Fruit fly (Drosophila melanogaster) whole organism, prepupa: ENCODE data around the gene CG12123.

Source experiments
- CG10631 ChIP-seq: fragments of 200-800 bp; sonication (Bioruptor generic); optimal IDR thresholded peaks from 2 replicates; lab custom pipeline; 2016; ENCODE audit warnings: missing biosample characterization, missing genetic modification characterization
- CG10669 ChIP-seq: fragments of 200-800 bp; sonication (Bioruptor generic); optimal IDR thresholded peaks from 3 replicates; lab custom pipeline; 2018; ENCODE audit warnings: missing biosample characterization, mild to moderate bottlenecking, missing genetic modification characterization, moderate library complexity
- CG11762 ChIP-seq: fragments of 200-800 bp; sonication (Bioruptor generic); optimal IDR thresholded peaks from 3 replicates; lab custom pipeline; 2016; ENCODE audit warnings: missing biosample characterization, missing genetic modification characterization; ENCODE audit not compliant: insufficient read depth
- CG11902 ChIP-seq: fragments of 200-800 bp; sonication (Bioruptor generic); optimal IDR thresholded peaks from 3 replicates; lab custom pipeline; 2016; ENCODE audit warnings: missing biosample characterization, missing genetic modification characterization
- CG15336 ChIP-seq: fragments of 200-800 bp; sonication (Bioruptor generic); IDR thresholded peaks from 2 replicates; pipeline ENCODE4 v1.3.6; 2022; ENCODE audit warnings: missing biosample characterization, missing genetic modification characterization
- CG1621 ChIP-seq: fragments of 200-800 bp; sonication (Bioruptor generic); optimal IDR thresholded peaks from 3 replicates; lab custom pipeline; 2018; ENCODE audit warnings: missing biosample characterization, mild to moderate bottlenecking, missing genetic modification characterization
- CG16779 ChIP-seq: fragments of 200-800 bp; sonication (Bioruptor generic); optimal IDR thresholded peaks from 3 replicates; lab custom pipeline; 2017; ENCODE audit warnings: missing biosample characterization, mild to moderate bottlenecking, missing genetic modification characterization
- CG3032 ChIP-seq: fragments of 200-800 bp; optimal IDR thresholded peaks from 2 replicates; lab custom pipeline; 2019; ENCODE audit warnings: missing biosample characterization, mild to moderate bottlenecking, missing genetic modification characterization, moderate library complexity
- CG31627 ChIP-seq: fragments of 200-800 bp; sonication (Bioruptor generic); optimal IDR thresholded peaks from 3 replicates; lab custom pipeline; 2016; ENCODE audit warnings: missing biosample characterization, missing genetic modification characterization
- CG32006 ChIP-seq: fragments of 200-800 bp; sonication (Bioruptor generic); optimal IDR thresholded peaks from 3 replicates; lab custom pipeline; 2017; ENCODE audit warnings: missing biosample characterization, mild to moderate bottlenecking, missing genetic modification characterization
- CG34406 ChIP-seq: fragments of 200-800 bp; sonication (Bioruptor generic); optimal IDR thresholded peaks from 3 replicates; lab custom pipeline; 2016; ENCODE audit warnings: missing biosample characterization, missing genetic modification characterization
- CG3919 ChIP-seq: fragments of 200-800 bp; sonication (Bioruptor generic); optimal IDR thresholded peaks from 3 replicates; lab custom pipeline; 2016; ENCODE audit warnings: missing biosample characterization, missing genetic modification characterization
- CG4318 ChIP-seq: fragments of 200-800 bp; sonication (Bioruptor generic); optimal IDR thresholded peaks from 3 replicates; lab custom pipeline; 2017; ENCODE audit warnings: missing biosample characterization, mild to moderate bottlenecking, missing genetic modification characterization
- CG6163 ChIP-seq: fragments of 200-800 bp; sonication (Bioruptor generic); IDR thresholded peaks from 3 replicates; pipeline ENCODE4 v1.3.6; 2022; ENCODE audit warnings: missing biosample characterization, missing genetic modification characterization
- CG6276 ChIP-seq: fragments of 200-800 bp; sonication (Bioruptor generic); optimal IDR thresholded peaks from 2 replicates; lab custom pipeline; 2017; ENCODE audit warnings: missing biosample characterization, mild to moderate bottlenecking, missing genetic modification characterization
- CG6854 ChIP-seq: fragments of 200-800 bp; sonication (Bioruptor generic); optimal IDR thresholded peaks from 2 replicates; lab custom pipeline; 2017; ENCODE audit warnings: missing biosample characterization, mild to moderate bottlenecking, missing genetic modification characterization
- CG7368 ChIP-seq: fragments of 200-800 bp; sonication (Bioruptor generic); optimal IDR thresholded peaks from 3 replicates; lab custom pipeline; 2016; ENCODE audit warnings: missing biosample characterization, missing genetic modification characterization
- CG8119 ChIP-seq: fragments of 200-800 bp; sonication (Bioruptor generic); IDR thresholded peaks from 3 replicates; pipeline ENCODE4 v1.3.6; 2022; ENCODE audit warnings: missing biosample characterization, missing genetic modification characterization
- CG8319 ChIP-seq: fragments of 200-800 bp; sonication (Bioruptor generic); optimal IDR thresholded peaks from 3 replicates; lab custom pipeline; 2016; ENCODE audit warnings: missing biosample characterization, missing genetic modification characterization
- CG8632 ChIP-seq: fragments of 200-800 bp; sonication (Bioruptor generic); optimal IDR thresholded peaks from 3 replicates; lab custom pipeline; 2016; ENCODE audit warnings: missing biosample characterization, missing genetic modification characterization
- CG9139 ChIP-seq: fragments of 200-800 bp; sonication (Bioruptor generic); optimal IDR thresholded peaks from 3 replicates; lab custom pipeline; 2017; ENCODE audit warnings: missing biosample characterization, mild to moderate bottlenecking, missing genetic modification characterization
- Eip75B ChIP-seq: fragments of 200-800 bp; sonication (Bioruptor generic); optimal IDR thresholded peaks from 3 replicates; lab custom pipeline; 2016; ENCODE audit warnings: missing biosample characterization, missing genetic modification characterization
- Eip78C ChIP-seq: fragments of 200-800 bp; sonication (Bioruptor generic); peaks from one replicate; lab custom pipeline; 2016; ENCODE audit warnings: missing biosample characterization, missing genetic modification characterization
- Eip93F ChIP-seq: fragments of 200-800 bp; sonication (Bioruptor generic); optimal IDR thresholded peaks from 2 replicates; lab custom pipeline; 2016; ENCODE audit warnings: missing biosample characterization, mild to moderate bottlenecking, missing genetic modification characterization
- Ets21C ChIP-seq: fragments of 200-800 bp; sonication (Bioruptor generic); optimal IDR thresholded peaks from 3 replicates; lab custom pipeline; 2016; ENCODE audit warnings: missing biosample characterization, missing genetic modification characterization
- Ets96B ChIP-seq: fragments of 200-800 bp; optimal IDR thresholded peaks from 2 replicates; lab custom pipeline; 2019; ENCODE audit warnings: missing biosample characterization, mild to moderate bottlenecking, missing genetic modification characterization, moderate library complexity
- Gug ChIP-seq: fragments of 200-800 bp; sonication (Bioruptor generic); IDR thresholded peaks from 2 replicates; pipeline ENCODE4 v1.3.6; 2022; ENCODE audit warnings: missing biosample characterization, missing genetic modification characterization
- Hr39 ChIP-seq: fragments of 200-800 bp; sonication (Bioruptor generic); optimal IDR thresholded peaks from 2 replicates; lab custom pipeline; 2016; ENCODE audit warnings: missing biosample characterization, missing genetic modification characterization
- Hr4 ChIP-seq: fragments of 200-800 bp; sonication (Bioruptor generic); optimal IDR thresholded peaks from 3 replicates; lab custom pipeline; 2016; ENCODE audit warnings: missing biosample characterization, missing genetic modification characterization
- Lpt ChIP-seq: fragments of 200-800 bp; sonication (Bioruptor generic); optimal IDR thresholded peaks from 3 replicates; lab custom pipeline; 2016; ENCODE audit warnings: missing biosample characterization, missing genetic modification characterization
- Met ChIP-seq: fragments of 200-800 bp; sonication (Bioruptor generic); optimal IDR thresholded peaks from 3 replicates; lab custom pipeline; 2016; ENCODE audit warnings: missing biosample characterization, missing genetic modification characterization
- Smox ChIP-seq: fragments of 200-800 bp; sonication (Bioruptor generic); optimal IDR thresholded peaks from 3 replicates; lab custom pipeline; 2016; ENCODE audit warnings: missing biosample characterization, missing genetic modification characterization
- Sox102F ChIP-seq: fragments of 200-800 bp; sonication (Bioruptor generic); optimal IDR thresholded peaks from 2 replicates; lab custom pipeline; 2016; ENCODE audit warnings: missing biosample characterization, mild to moderate bottlenecking, missing genetic modification characterization
- Sox15 ChIP-seq: fragments of 200-800 bp; sonication (Bioruptor generic); optimal IDR thresholded peaks from 3 replicates; lab custom pipeline; 2016; ENCODE audit warnings: missing biosample characterization, missing genetic modification characterization
- achi ChIP-seq: fragments of 200-800 bp; sonication (Bioruptor generic); optimal IDR thresholded peaks from 3 replicates; lab custom pipeline; 2016; ENCODE audit warnings: missing biosample characterization, missing genetic modification characterization
- cyc ChIP-seq: fragments of 200-800 bp; sonication (Bioruptor generic); optimal IDR thresholded peaks from 3 replicates; lab custom pipeline; 2016; ENCODE audit warnings: missing biosample characterization, missing genetic modification characterization
- dac ChIP-seq: fragments of 200-800 bp; sonication (Bioruptor generic); optimal IDR thresholded peaks from 2 replicates; lab custom pipeline; 2017; ENCODE audit warnings: missing biosample characterization, mild to moderate bottlenecking, missing genetic modification characterization
- dsx ChIP-seq: fragments of 200-800 bp; optimal IDR thresholded peaks from 3 replicates; lab custom pipeline; 2019; ENCODE audit warnings: missing biosample characterization, mild to moderate bottlenecking, missing genetic modification characterization, moderate library complexity; ENCODE audit not compliant: poor library complexity, severe bottlenecking
- eg ChIP-seq: fragments of 200-800 bp; sonication (Bioruptor generic); IDR thresholded peaks from 3 replicates; pipeline ENCODE4 v1.3.6; 2022; ENCODE audit warnings: missing biosample characterization, missing genetic modification characterization
- esn ChIP-seq: fragments of 200-800 bp; sonication (Bioruptor generic); optimal IDR thresholded peaks from 2 replicates; lab custom pipeline; 2016; ENCODE audit warnings: missing biosample characterization, mild to moderate bottlenecking, missing genetic modification characterization, moderate library complexity
- fd85E ChIP-seq: fragments of 200-800 bp; sonication (Bioruptor generic); optimal IDR thresholded peaks from 3 replicates; lab custom pipeline; 2016; ENCODE audit warnings: missing biosample characterization, missing genetic modification characterization
- fkh ChIP-seq: fragments of 200-800 bp; sonication (Bioruptor generic); optimal IDR thresholded peaks from 3 replicates; lab custom pipeline; 2017; ENCODE audit warnings: missing biosample characterization, mild to moderate bottlenecking, missing genetic modification characterization, moderate library complexity
- lz ChIP-seq: fragments of 200-800 bp; sonication (Bioruptor generic); optimal IDR thresholded peaks from 3 replicates; lab custom pipeline; 2016; ENCODE audit warnings: missing biosample characterization, missing genetic modification characterization
- net ChIP-seq: fragments of 200-800 bp; sonication (Bioruptor generic); optimal IDR thresholded peaks from 3 replicates; lab custom pipeline; 2016; ENCODE audit warnings: missing biosample characterization, missing genetic modification characterization
- pdm3 ChIP-seq: fragments of 200-800 bp; sonication (Bioruptor generic); optimal IDR thresholded peaks from 3 replicates; lab custom pipeline; 2016; ENCODE audit warnings: missing biosample characterization, missing genetic modification characterization
- salr ChIP-seq, 2 experiments: fragments of 200-800 bp; sonication (Bioruptor generic); optimal IDR thresholded peaks; 3 replicates each; lab custom pipeline; 2016 to 2018; ENCODE audit warnings: missing biosample characterization in 2 of 2, missing genetic modification characterization in 2 of 2, mild to moderate bottlenecking in 1 of 2
- spab ChIP-seq: fragments of 200-800 bp; sonication (Bioruptor generic); optimal IDR thresholded peaks from 2 replicates; lab custom pipeline; 2017; ENCODE audit warnings: missing biosample characterization, mild to moderate bottlenecking, missing genetic modification characterization, missing genetic modification reagents
- topi ChIP-seq: fragments of 200-800 bp; sonication (Bioruptor generic); optimal IDR thresholded peaks from 3 replicates; lab custom pipeline; 2016; ENCODE audit warnings: missing biosample characterization, missing genetic modification characterization
- vri ChIP-seq: fragments of 200-800 bp; sonication (Bioruptor generic); optimal IDR thresholded peaks from 3 replicates; lab custom pipeline; 2016; ENCODE audit warnings: missing biosample characterization, mild to moderate bottlenecking, missing genetic modification characterization

The CG12123 gene

DNA sequence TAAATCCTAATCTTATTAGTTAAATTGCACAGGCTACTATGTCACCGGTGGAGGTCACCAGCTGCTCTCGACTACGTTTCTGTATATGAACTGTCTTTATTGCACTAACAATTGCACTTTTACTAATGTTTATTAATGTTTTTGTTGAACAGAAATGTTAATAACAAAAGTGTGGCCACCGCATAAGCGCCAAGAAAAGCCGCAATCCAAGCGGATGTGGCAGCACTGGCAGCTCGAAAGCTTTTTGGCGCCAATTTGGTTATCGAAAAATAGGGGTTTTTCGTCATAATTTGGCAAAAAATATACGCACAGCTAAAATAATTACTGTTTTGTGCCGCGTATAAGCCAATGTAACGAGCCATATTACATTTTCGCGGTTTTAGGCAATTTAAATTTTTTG is at the start of gene CG12123:
Gene CG12123 (minus strand): TSS at position 188 of the 400 bp plus-strand sequence.
- TF ChIP-seq Hr39 (GFP tag; lab: Kevin White, UChicago): no peak
- no peak for TF ChIP-seq CG3919 (GFP tag; lab: Kevin White, UChicago)
- no peak for TF ChIP-seq topi
- no peak for TF ChIP-seq salr (GFP tag; optimal IDR thresholded peaks at IDR 0.05; lab: Kevin White, UChicago)
- no peak for TF ChIP-seq fkh (GFP tag; lab: Kevin White, UChicago)

DNA sequence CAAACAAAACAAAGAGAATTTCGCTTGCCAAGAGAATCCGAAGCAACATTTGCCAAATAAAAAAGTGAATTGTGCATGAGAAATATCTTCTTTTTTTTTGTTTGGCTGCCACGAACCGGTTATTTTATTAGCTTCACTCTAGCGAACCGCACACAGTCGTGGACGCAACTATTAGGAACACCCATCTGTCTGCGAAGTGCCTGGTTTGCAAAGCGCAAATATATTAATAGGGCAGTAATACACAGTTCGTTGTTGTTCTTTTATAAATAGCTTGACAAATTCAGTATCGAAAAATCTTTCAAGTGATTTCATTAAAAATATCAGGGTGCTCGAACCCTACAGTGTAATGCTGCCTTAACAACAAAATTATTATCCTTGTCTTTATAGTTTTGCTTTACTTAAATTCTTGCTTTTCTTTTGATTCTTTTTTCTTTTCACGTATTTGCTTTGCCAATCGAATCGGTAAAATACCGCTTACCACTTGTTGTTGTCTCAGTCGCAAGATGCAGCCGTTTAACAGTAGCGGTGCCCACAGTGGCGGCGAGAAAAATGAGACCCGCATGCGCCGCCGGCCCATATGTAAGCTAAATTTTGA is 49.4 kb upstream of the CG12123 start:
- TF ChIP-seq fkh (GFP tag; lab: Kevin White, UChicago) (no peak), CG11762 (GFP tag; lab: Kevin White, UChicago) (no peak), net (GFP tag; lab: Kevin White, UChicago) (peak; percentile 48), CG15336 (GFP tag; lab: Robert Waterston, UW) (no peak; the same call in 1 of the 2 replicates), lz (peak; percentile 62), CG3919 (GFP tag; lab: Kevin White, UChicago) (peak; percentile 42), dsx (GFP tag; lab: Kevin White, UChicago) (peak; percentile 67), CG31627 (GFP tag; lab: Kevin White, UChicago) (peak; percentile 56), CG16779 (peak; percentile 14), fd85E (GFP tag; lab: Kevin White, UChicago) (no peak), CG9139 (no peak), Sox102F (GFP tag; lab: Kevin White, UChicago) (peak; percentile 51), topi (peak; percentile 41), Eip78C (GFP tag; lab: Kevin White, UChicago) (peak; percentile 85), achi (GFP tag; lab: Kevin White, UChicago) (peak; percentile 45), CG7368 (GFP tag; lab: Kevin White, UChicago) (peak; percentile 25), CG6163 (peak; percentile 59), Ets96B (tag; lab: Kevin White, UChicago) (peak; percentile 47), dac (GFP tag; lab: Kevin White, UChicago) (peak; percentile 21), CG4318 (GFP tag; lab: Kevin White, UChicago) (peak; percentile 4), Sox15 (peak; percentile 19), CG34406 (GFP tag; lab: Kevin White, UChicago) (peak; percentile 35), CG3032 (tag; lab: Kevin White, UChicago) (peak; percentile 62), CG6276 (GFP tag; lab: Kevin White, UChicago) (peak; percentile 65), CG11902 (no peak), CG32006 (GFP tag; lab: Kevin White, UChicago) (peak; percentile 55), Ets21C (GFP tag; lab: Kevin White, UChicago) (peak; percentile 55), spab (GFP tag; lab: Kevin White, UChicago) (peak; percentile 52), eg (GFP tag; lab: Robert Waterston, UW) (peak; percentile 50), CG10669 (GFP tag; lab: Kevin White, UChicago) (no peak), CG6854 (GFP tag; lab: Kevin White, UChicago) (peak; percentile 50), Hr4 (GFP tag; lab: Kevin White, UChicago) (peak; percentile 40), CG8119 (peak; percentile 48; the same call in 1 of the 3 replicates), Gug (GFP tag; lab: Robert Waterston, UW) (peak; percentile 29; the same call in 1 of the 2 replicates), CG10631 (GFP tag; lab: Kevin White, UChicago) (peak; percentile 22), CG1621 (tag; lab: Kevin White, UChicago) (peak; percentile 21), Eip75B (GFP tag; lab: Kevin White, UChicago) (peak; percentile 19), pdm3 (peak; percentile 59), vri (GFP tag; lab: Kevin White, UChicago) (peak; percentile 17), Smox (peak; percentile 70), Met (GFP tag; lab: Kevin White, UChicago) (peak; percentile 46), Eip93F (no peak), Lpt (GFP tag; lab: Kevin White, UChicago) (peak; percentile 32), cyc (peak; percentile 36), CG8632 (GFP tag; lab: Kevin White, UChicago) (peak; percentile 58), esn (GFP tag; lab: Kevin White, UChicago) (peak; percentile 61), CG8319 (GFP tag; lab: Kevin White, UChicago) (peak; percentile 41)
